Fruit fly (Drosophila melanogaster): ENCODE measurements around the gene CG34447.

The CG34447 gene

DNA sequence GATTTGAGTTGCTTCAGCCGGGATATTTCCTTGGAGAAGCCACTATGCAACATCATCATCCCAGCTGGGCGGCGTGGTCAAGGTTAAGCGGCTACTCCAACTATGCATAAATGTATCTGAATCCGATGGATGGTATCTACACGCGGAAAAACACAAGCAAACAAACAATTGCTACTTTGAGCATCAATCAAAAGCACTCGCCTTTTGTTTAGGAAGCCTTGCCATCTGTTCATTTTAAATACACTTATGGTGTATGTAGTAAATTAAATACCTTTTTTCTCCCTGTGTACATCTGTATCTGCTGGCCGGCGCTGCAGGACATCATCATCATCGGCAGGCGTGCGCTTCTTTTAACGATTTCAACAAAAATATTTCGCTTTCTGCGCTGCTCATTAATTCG is 16.4 kb upstream of the CG34447 start:
- TF ChIP-seq CG8159 (tag; optimal IDR thresholded peaks at IDR 0.05): peak; percentile 62
- TF ChIP-seq CG17806 (tag; optimal IDR thresholded peaks at IDR 0.05): peak; percentile 40
- TF ChIP-seq Ets98B (GFP tag; IDR thresholded peaks at IDR 0.05): no peak
- TF ChIP-seq CG34367 (tag; optimal IDR thresholded peaks at IDR 0.05): peak; percentile 40
- TF ChIP-seq CG15710 (tag; optimal IDR thresholded peaks at IDR 0.05): peak; percentile 61
- TF ChIP-seq CG9948 (tag; optimal IDR thresholded peaks at IDR 0.05): peak; percentile 36
- no peak for TF ChIP-seq CG10348 (GFP tag; IDR thresholded peaks at IDR 0.05)

DNA sequence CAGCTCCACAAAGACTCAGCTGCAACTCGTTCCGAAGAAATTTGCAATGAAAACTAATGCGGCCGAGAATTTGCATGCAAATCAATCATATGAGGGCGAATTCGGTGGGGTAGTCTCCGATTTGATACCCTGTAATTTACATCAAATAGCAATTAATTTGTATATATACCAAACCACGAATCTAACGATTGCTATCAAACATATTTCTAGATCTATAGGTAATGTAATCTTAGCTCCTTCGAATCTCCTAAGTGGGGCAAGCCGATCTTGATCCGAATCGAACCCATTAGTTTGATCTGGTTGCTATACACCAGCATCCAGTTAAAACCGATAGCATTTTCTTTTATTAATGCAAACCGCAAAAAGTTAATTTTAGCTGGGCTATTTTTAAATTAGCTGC is 14.4 kb upstream of the CG34447 start:
- no peak for TF ChIP-seq CG12605 (GFP tag; IDR thresholded peaks at IDR 0.05)
- peak; percentile 39; the same call in 2 of the 3 replicates for TF ChIP-seq fd96Ca (GFP tag; IDR thresholded peaks at IDR 0.05)
- TF ChIP-seq Ets98B (GFP tag; IDR thresholded peaks at IDR 0.05): peak; percentile 24; the same call in 1 of the 2 replicates
- peak; percentile 35 for TF ChIP-seq CG14655 (GFP tag; optimal IDR thresholded peaks at IDR 0.05)
- peak; percentile 27 for TF ChIP-seq CG8301 (tag; optimal IDR thresholded peaks at IDR 0.05)
- no peak for TF ChIP-seq CG4496 (GFP tag; IDR thresholded peaks at IDR 0.05)
- TF ChIP-seq CG32121 (GFP tag; IDR thresholded peaks at IDR 0.05): 0 out of 2 replicates have a peak, but pooled peaks have one; percentile 15
- peak; percentile 3 for TF ChIP-seq CG34367 (tag; optimal IDR thresholded peaks at IDR 0.05)
- no peak for TF ChIP-seq Snoo (tag; optimal IDR thresholded peaks at IDR 0.05)
- no peak for TF ChIP-seq CG13204 (GFP tag; optimal IDR thresholded peaks at IDR 0.05)
- peak; percentile 18 for TF ChIP-seq Pif1A (GFP tag; optimal IDR thresholded peaks at IDR 0.05)
- TF ChIP-seq gl (tag; optimal IDR thresholded peaks at IDR 0.05): no peak
- TF ChIP-seq Pif1B (GFP tag; optimal IDR thresholded peaks at IDR 0.05): no peak

DNA sequence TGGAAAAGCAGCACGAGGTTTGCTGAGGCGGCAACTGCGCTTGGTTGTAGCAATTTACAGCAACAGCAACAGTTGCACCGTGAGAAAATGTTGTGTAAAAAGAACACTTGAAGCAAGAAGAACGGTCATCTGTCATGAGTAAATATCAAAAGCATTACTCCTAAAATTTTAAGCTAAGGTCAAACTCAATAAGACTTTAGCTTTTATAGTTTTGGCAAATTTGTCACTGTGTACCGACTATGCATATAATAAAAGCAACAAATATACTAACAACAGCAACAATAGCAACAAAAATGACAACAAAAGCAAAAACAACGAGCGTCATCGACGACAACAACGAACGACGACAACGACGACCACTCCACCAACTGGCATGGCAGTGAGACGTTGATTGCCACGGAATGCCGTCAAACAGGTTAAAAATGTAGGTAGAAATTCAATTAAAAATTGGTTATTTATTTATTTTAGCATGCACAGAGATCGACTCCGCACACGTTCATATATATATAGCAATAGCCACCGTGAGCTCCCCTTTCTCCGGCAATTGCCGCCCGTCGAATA is 13.8 kb upstream of the CG34447 start:
- TF ChIP-seq CG4496 (GFP tag; IDR thresholded peaks at IDR 0.05) (peak; percentile 99), CG13204 (GFP tag; optimal IDR thresholded peaks at IDR 0.05) (peak; percentile 98), D1 (tag; optimal IDR thresholded peaks at IDR 0.05) (peak; percentile 97), CG34367 (tag; optimal IDR thresholded peaks at IDR 0.05) (peak; percentile 99), CG10348 (GFP tag; IDR thresholded peaks at IDR 0.05) (peak; percentile 93), CG32121 (GFP tag; IDR thresholded peaks at IDR 0.05) (peak; percentile 97), CG15710 (tag; optimal IDR thresholded peaks at IDR 0.05) (peak; percentile 99), CG8159 (tag; optimal IDR thresholded peaks at IDR 0.05) (peak; percentile 99), rn (GFP tag; IDR thresholded peaks at IDR 0.05) (peak; percentile 96), gl (tag; optimal IDR thresholded peaks at IDR 0.05) (peak; percentile 98), EcR (GFP tag; optimal IDR thresholded peaks at IDR 0.05) (peak; percentile 69), fd96Ca (GFP tag; IDR thresholded peaks at IDR 0.05) (peak; percentile 98), CG12605 (GFP tag; IDR thresholded peaks at IDR 0.05) (peak; percentile 97), CG14655 (GFP tag; optimal IDR thresholded peaks at IDR 0.05) (peak; percentile 98), Pif1B (GFP tag; optimal IDR thresholded peaks at IDR 0.05) (peak; percentile 97), Pif1A (GFP tag; optimal IDR thresholded peaks at IDR 0.05) (peak; percentile 99), CG17806 (tag; optimal IDR thresholded peaks at IDR 0.05) (peak; percentile 99), CG8301 (tag; optimal IDR thresholded peaks at IDR 0.05) (peak; percentile 98), Snoo (tag; optimal IDR thresholded peaks at IDR 0.05) (peak; percentile 90), CG9948 (tag; optimal IDR thresholded peaks at IDR 0.05) (peak; percentile 99), Ets98B (GFP tag; IDR thresholded peaks at IDR 0.05) (peak; percentile 98)

DNA sequence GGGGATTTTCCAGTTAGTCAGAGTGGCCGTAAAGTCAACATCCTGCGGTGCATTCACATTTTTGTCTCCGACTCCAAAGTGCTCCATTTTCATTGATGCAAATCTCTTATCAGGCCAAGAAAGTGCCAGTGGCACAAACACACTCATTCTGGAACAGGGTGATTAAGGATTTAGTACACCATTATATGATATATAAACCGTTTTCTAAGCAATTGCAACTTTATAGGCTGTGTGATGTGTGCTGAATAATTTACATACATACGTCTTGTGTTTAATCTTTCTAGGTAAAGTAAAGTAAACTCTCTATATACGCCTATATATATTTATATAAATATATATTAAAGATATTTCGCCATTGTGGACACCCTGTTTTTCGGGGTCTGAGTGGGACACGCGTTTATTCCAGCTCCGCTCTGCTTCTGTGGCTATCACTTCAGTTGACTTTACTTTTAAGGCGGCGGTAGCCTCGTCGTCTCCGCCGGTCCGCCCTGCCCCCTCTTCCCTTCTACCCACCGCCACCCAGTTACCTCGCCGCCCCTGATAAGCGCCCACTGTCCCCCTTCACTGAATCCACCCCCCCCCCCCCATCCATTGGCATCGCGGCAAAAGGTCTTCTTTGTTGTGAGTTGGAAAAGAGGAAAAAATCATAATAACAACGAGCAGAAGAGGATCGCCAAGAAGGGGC is 13.1 kb upstream of the CG34447 start:
- TF ChIP-seq CG8159 (tag; optimal IDR thresholded peaks at IDR 0.05): peak; percentile 84
- TF ChIP-seq Snoo (tag; optimal IDR thresholded peaks at IDR 0.05): peak; percentile 9
- peak; percentile 29 for TF ChIP-seq EcR (GFP tag; optimal IDR thresholded peaks at IDR 0.05)
- TF ChIP-seq CG17806 (tag; optimal IDR thresholded peaks at IDR 0.05): peak; percentile 78
- TF ChIP-seq CG4496 (GFP tag; IDR thresholded peaks at IDR 0.05): peak; percentile 64; the same call in 2 of the 3 replicates
- TF ChIP-seq CG10348 (GFP tag; IDR thresholded peaks at IDR 0.05): no peak
- TF ChIP-seq CG15710 (tag; optimal IDR thresholded peaks at IDR 0.05): peak; percentile 88
- no peak for TF ChIP-seq CG13204 (GFP tag; optimal IDR thresholded peaks at IDR 0.05)
- no peak for TF ChIP-seq fd96Ca (GFP tag; IDR thresholded peaks at IDR 0.05)
- peak; percentile 61 for TF ChIP-seq CG8301 (tag; optimal IDR thresholded peaks at IDR 0.05)
- TF ChIP-seq D1 (tag; optimal IDR thresholded peaks at IDR 0.05): peak; percentile 59
- no peak for TF ChIP-seq rn (GFP tag; IDR thresholded peaks at IDR 0.05)
- no peak for TF ChIP-seq gl (tag; optimal IDR thresholded peaks at IDR 0.05)
- peak; percentile 81 for TF ChIP-seq CG9948 (tag; optimal IDR thresholded peaks at IDR 0.05)
- peak; percentile 74 for TF ChIP-seq CG34367 (tag; optimal IDR thresholded peaks at IDR 0.05)
- TF ChIP-seq CG32121 (GFP tag; IDR thresholded peaks at IDR 0.05): 0 out of 2 replicates have a peak, but pooled peaks have one; percentile 37
- peak; percentile 59 for TF ChIP-seq Pif1A (GFP tag; optimal IDR thresholded peaks at IDR 0.05)
- TF ChIP-seq Pif1B (GFP tag; optimal IDR thresholded peaks at IDR 0.05): peak; percentile 65
- no peak for TF ChIP-seq CG12605 (GFP tag; IDR thresholded peaks at IDR 0.05)
- TF ChIP-seq CG14655 (GFP tag; optimal IDR thresholded peaks at IDR 0.05): peak; percentile 64

DNA sequence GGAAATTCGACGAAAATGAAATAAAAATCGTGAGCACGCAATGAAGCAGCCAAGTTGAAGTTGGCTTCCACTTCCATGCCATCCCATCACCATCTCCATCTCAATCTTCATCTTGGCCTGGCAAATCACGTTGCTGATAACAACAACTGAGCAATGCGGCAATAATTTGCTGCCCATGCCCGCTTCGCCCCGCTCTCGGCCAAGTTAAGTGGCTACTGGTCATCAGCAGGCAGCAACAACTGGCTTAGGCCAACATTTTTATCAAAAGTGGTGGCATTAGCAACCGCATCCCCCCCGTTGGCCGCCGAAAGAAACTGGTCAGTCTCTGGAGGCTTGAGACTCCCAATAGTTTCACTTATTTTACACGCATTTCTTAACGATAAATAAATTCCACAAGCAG is 10.4 kb upstream of the CG34447 start:
- TF ChIP-seq CG15710 (tag; optimal IDR thresholded peaks at IDR 0.05): no peak
- no peak for TF ChIP-seq EcR (GFP tag; optimal IDR thresholded peaks at IDR 0.05)
- no peak for TF ChIP-seq CG34367 (tag; optimal IDR thresholded peaks at IDR 0.05)
- TF ChIP-seq CG8159 (tag; optimal IDR thresholded peaks at IDR 0.05): no peak
- TF ChIP-seq CG17806 (tag; optimal IDR thresholded peaks at IDR 0.05): no peak
- no peak for TF ChIP-seq rn (GFP tag; IDR thresholded peaks at IDR 0.05)
- no peak for TF ChIP-seq Snoo (tag; optimal IDR thresholded peaks at IDR 0.05)
- no peak for TF ChIP-seq CG32121 (GFP tag; IDR thresholded peaks at IDR 0.05)
- no peak for TF ChIP-seq CG14655 (GFP tag; optimal IDR thresholded peaks at IDR 0.05)
- no peak for TF ChIP-seq gl (tag; optimal IDR thresholded peaks at IDR 0.05)
- TF ChIP-seq CG8301 (tag; optimal IDR thresholded peaks at IDR 0.05): no peak
- no peak for TF ChIP-seq CG10348 (GFP tag; IDR thresholded peaks at IDR 0.05)
- no peak for TF ChIP-seq CG13204 (GFP tag; optimal IDR thresholded peaks at IDR 0.05)
- no peak for TF ChIP-seq fd96Ca (GFP tag; IDR thresholded peaks at IDR 0.05)
- TF ChIP-seq CG4496 (GFP tag; IDR thresholded peaks at IDR 0.05): no peak
- no peak for TF ChIP-seq Pif1A (GFP tag; optimal IDR thresholded peaks at IDR 0.05)
- TF ChIP-seq Pif1B (GFP tag; optimal IDR thresholded peaks at IDR 0.05): no peak
